Fruit fly (Drosophila melanogaster) whole organism, embryonic: ENCODE data around the gene CG1774.

Source experiments
- Asciz ChIP-seq: fragments of 200-800 bp; sonication (Bioruptor generic); optimal IDR thresholded peaks from 2 replicates; lab custom pipeline; 2017; ENCODE audit warnings: missing biosample characterization, mild to moderate bottlenecking, missing genetic modification characterization, missing genetic modification reagents
- CG10366 ChIP-seq: fragments of 200-800 bp; sonication (Bioruptor generic); IDR thresholded peaks from 2 replicates; pipeline ENCODE4 v1.3.6; 2022; ENCODE audit warnings: missing biosample characterization, missing genetic modification characterization
- CG11085 ChIP-seq: fragments of 200-800 bp; sonication (Bioruptor generic); IDR thresholded peaks from 2 replicates; pipeline ENCODE4 v1.3.6; 2022; ENCODE audit warnings: missing biosample characterization, missing genetic modification characterization
- CG12155 ChIP-seq: fragments of 200-800 bp; sonication (Bioruptor generic); optimal IDR thresholded peaks from 3 replicates; lab custom pipeline; 2016; ENCODE audit warnings: missing biosample characterization, missing genetic modification characterization
- CG12219 ChIP-seq: fragments of 200-800 bp; sonication (Bioruptor generic); optimal IDR thresholded peaks from 3 replicates; lab custom pipeline; 2018; ENCODE audit warnings: missing biosample characterization, mild to moderate bottlenecking, missing genetic modification characterization
- CG12769 ChIP-seq: fragments of 200-800 bp; sonication (Bioruptor generic); optimal IDR thresholded peaks from 2 replicates; lab custom pipeline; 2019; ENCODE audit warnings: missing biosample characterization, mild to moderate bottlenecking, missing genetic modification characterization, moderate library complexity
- CG15269 ChIP-seq: fragments of 200-800 bp; sonication (Bioruptor generic); optimal IDR thresholded peaks from 2 replicates; lab custom pipeline; 2018; ENCODE audit warnings: missing biosample characterization, mild to moderate bottlenecking, missing genetic modification characterization, moderate library complexity
- CG15696 ChIP-seq: fragments of 200-800 bp; sonication (Bioruptor generic); optimal IDR thresholded peaks from 2 replicates; lab custom pipeline; 2019; ENCODE audit warnings: missing biosample characterization, mild to moderate bottlenecking, missing genetic modification characterization, moderate library complexity
- CG1603 ChIP-seq: fragments of 200-800 bp; sonication (Bioruptor generic); optimal IDR thresholded peaks from 2 replicates; lab custom pipeline; 2019; ENCODE audit warnings: missing biosample characterization, mild to moderate bottlenecking, missing genetic modification characterization, moderate library complexity
- CG17328 ChIP-seq: fragments of 200-800 bp; sonication (Bioruptor generic); IDR thresholded peaks from 2 replicates; pipeline ENCODE4 v1.3.6; 2022; ENCODE audit warnings: missing biosample characterization, missing genetic modification characterization
- CG31388 ChIP-seq: fragments of 200-800 bp; sonication (Bioruptor generic); optimal IDR thresholded peaks from 2 replicates; lab custom pipeline; 2016; ENCODE audit warnings: missing biosample characterization, missing genetic modification characterization
- CG32772 ChIP-seq: fragments of 200-800 bp; sonication (Bioruptor generic); IDR thresholded peaks from 2 replicates; pipeline ENCODE4 v1.3.6; 2022; ENCODE audit warnings: missing biosample characterization, missing genetic modification characterization
- CG4404 ChIP-seq: fragments of 200-800 bp; sonication (Bioruptor generic); IDR thresholded peaks from 2 replicates; pipeline ENCODE4 v1.3.6; 2022; ENCODE audit warnings: missing biosample characterization, missing genetic modification characterization
- CG4820 ChIP-seq: fragments of 200-800 bp; sonication (Bioruptor generic); optimal IDR thresholded peaks from 3 replicates; lab custom pipeline; 2016; ENCODE audit warnings: missing biosample characterization, missing genetic modification characterization
- CG7556 ChIP-seq: fragments of 200-800 bp; sonication (Bioruptor generic); optimal IDR thresholded peaks from 2 replicates; lab custom pipeline; 2017; ENCODE audit warnings: missing biosample characterization, mild to moderate bottlenecking, missing genetic modification characterization
- CG7963 ChIP-seq: fragments of 200-800 bp; sonication (Bioruptor generic); IDR thresholded peaks from 3 replicates; pipeline ENCODE4 v1.3.6; 2022; ENCODE audit warnings: missing biosample characterization, missing genetic modification characterization; ENCODE audit not compliant: partially characterized antibody
- CG8944 ChIP-seq: fragments of 200-800 bp; sonication (Bioruptor generic); optimal IDR thresholded peaks from 3 replicates; lab custom pipeline; 2016; ENCODE audit warnings: missing biosample characterization, missing genetic modification characterization
- CG9215 ChIP-seq: fragments of 200-800 bp; sonication (Bioruptor generic); IDR thresholded peaks from 2 replicates; pipeline ENCODE4 v1.3.6; 2022; ENCODE audit warnings: missing biosample characterization, missing genetic modification characterization
- CG9609 ChIP-seq: fragments of 200-800 bp; sonication (Bioruptor generic); optimal IDR thresholded peaks from 3 replicates; lab custom pipeline; 2016; ENCODE audit warnings: missing biosample characterization, missing genetic modification characterization
- Dref ChIP-seq: fragments of 200-800 bp; sonication (Bioruptor generic); IDR thresholded peaks from 2 replicates; pipeline ENCODE4 v1.3.6; 2022; ENCODE audit warnings: missing biosample characterization, missing genetic modification characterization
- Drgx ChIP-seq: fragments of 200-800 bp; sonication (Bioruptor generic); IDR thresholded peaks from 2 replicates; pipeline ENCODE4 v1.3.6; 2022; ENCODE audit warnings: missing biosample characterization, missing genetic modification characterization
- E2f2 ChIP-seq: fragments of 200-800 bp; sonication (Bioruptor generic); IDR thresholded peaks from 2 replicates; pipeline ENCODE4 v1.3.6; 2022; ENCODE audit warnings: missing biosample characterization, missing genetic modification characterization
- Elba2 ChIP-seq: fragments of 200-800 bp; sonication (Bioruptor generic); optimal IDR thresholded peaks from 3 replicates; lab custom pipeline; 2016; ENCODE audit warnings: missing biosample characterization, missing genetic modification characterization
- Fer1 ChIP-seq: fragments of 200-800 bp; sonication (Bioruptor generic); optimal IDR thresholded peaks from 2 replicates; lab custom pipeline; 2017; ENCODE audit warnings: missing biosample characterization, mild to moderate bottlenecking, missing genetic modification characterization
- Fer3 ChIP-seq: fragments of 200-800 bp; sonication (Bioruptor generic); optimal IDR thresholded peaks from 2 replicates; lab custom pipeline; 2018; ENCODE audit warnings: missing biosample characterization, mild to moderate bottlenecking, missing genetic modification characterization, moderate library complexity
- Gsc ChIP-seq: fragments of 200-800 bp; sonication (Bioruptor generic); IDR thresholded peaks from 2 replicates; pipeline ENCODE4 v1.3.6; 2022; ENCODE audit warnings: missing biosample characterization, missing genetic modification characterization
- HHEX ChIP-seq: fragments of 200-800 bp; sonication (Bioruptor generic); optimal IDR thresholded peaks from 3 replicates; lab custom pipeline; 2017; ENCODE audit warnings: missing biosample characterization, mild to moderate bottlenecking, missing genetic modification characterization, missing genetic modification reagents
- HLH3B ChIP-seq: fragments of 200-800 bp; sonication (Bioruptor generic); IDR thresholded peaks from 2 replicates; pipeline ENCODE4 v1.3.6; 2022; ENCODE audit warnings: missing biosample characterization, missing genetic modification characterization
- Hmr ChIP-seq: fragments of 200-800 bp; sonication (Bioruptor generic); optimal IDR thresholded peaks from 3 replicates; lab custom pipeline; 2017; ENCODE audit warnings: mild to moderate bottlenecking, missing biosample characterization, missing genetic modification reagents, missing genetic modification characterization
- Hr51 ChIP-seq, 2 experiments: fragments of 200-800 bp; sonication (Bioruptor generic); optimal IDR thresholded peaks; 2 replicates in 1 of 2; 3 replicates in 1 of 2; lab custom pipeline; 2016 to 2018; ENCODE audit warnings: missing biosample characterization in 2 of 2, missing genetic modification characterization in 2 of 2, mild to moderate bottlenecking in 1 of 2, moderate library complexity in 1 of 2
- Mes4 ChIP-seq: fragments of 200-800 bp; sonication (Bioruptor generic); optimal IDR thresholded peaks from 2 replicates; lab custom pipeline; 2016; ENCODE audit warnings: missing biosample characterization, missing genetic modification characterization
- Rfx ChIP-seq: fragments of 200-800 bp; sonication (Bioruptor generic); IDR thresholded peaks from 2 replicates; pipeline ENCODE4 v1.3.6; 2022; ENCODE audit warnings: missing biosample characterization, missing genetic modification characterization
- Side ChIP-seq: fragments of 200-800 bp; sonication (Bioruptor generic); optimal IDR thresholded peaks from 2 replicates; lab custom pipeline; 2016; ENCODE audit warnings: missing biosample characterization, missing genetic modification characterization
- Six4 ChIP-seq: fragments of 200-800 bp; sonication (Bioruptor generic); optimal IDR thresholded peaks from 2 replicates; lab custom pipeline; 2016; ENCODE audit warnings: missing biosample characterization, missing genetic modification characterization
- Xrp1 ChIP-seq: fragments of 200-800 bp; sonication (Bioruptor generic); IDR thresholded peaks from 2 replicates; pipeline ENCODE4 v1.3.6; 2022; ENCODE audit warnings: missing biosample characterization, missing genetic modification characterization
- ap ChIP-seq: fragments of 200-800 bp; sonication (Bioruptor generic); IDR thresholded peaks from 2 replicates; pipeline ENCODE4 v1.3.6; 2022; ENCODE audit warnings: missing biosample characterization, missing genetic modification characterization
- ara ChIP-seq: fragments of 200-800 bp; sonication (Bioruptor generic); IDR thresholded peaks from 2 replicates; pipeline ENCODE4 v1.3.6; 2022; ENCODE audit warnings: missing biosample characterization, missing genetic modification characterization
- ewg ChIP-seq: fragments of 200-800 bp; sonication (Bioruptor generic); optimal IDR thresholded peaks from 3 replicates; lab custom pipeline; 2017; ENCODE audit warnings: mild to moderate bottlenecking, missing biosample characterization, missing genetic modification reagents, missing genetic modification characterization
- gce ChIP-seq: fragments of 200-800 bp; sonication (Bioruptor generic); IDR thresholded peaks from 3 replicates; pipeline ENCODE4 v1.3.6; 2022; ENCODE audit warnings: missing biosample characterization, missing genetic modification characterization
- grn ChIP-seq: fragments of 200-800 bp; sonication (Bioruptor generic); optimal IDR thresholded peaks from 3 replicates; lab custom pipeline; 2017; ENCODE audit warnings: missing biosample characterization, missing genetic modification characterization
- gsb ChIP-seq: fragments of 200-800 bp; sonication (Bioruptor generic); IDR thresholded peaks from 2 replicates; pipeline ENCODE4 v1.3.6; 2022; ENCODE audit warnings: missing biosample characterization, missing genetic modification characterization
- h ChIP-seq: fragments of >200 bp; optimal IDR thresholded peaks from 2 replicates; lab custom pipeline; 2017
- hkb ChIP-seq, 2 experiments: fragments of 200-800 bp in 1 of 2; fragments of >200 bp in 1 of 2; sonication (Bioruptor generic) in 1 of 2; IDR thresholded peaks in 1 of 2; optimal IDR thresholded peaks in 1 of 2; 2 replicates each; pipeline versions ENCODE4 v1.3.6 to Lab custom; 2017 to 2022; ENCODE audit warnings: missing biosample characterization in 1 of 2, missing genetic modification characterization in 1 of 2
- klu ChIP-seq: fragments of 200-800 bp; sonication (Bioruptor generic); IDR thresholded peaks from 2 replicates; pipeline ENCODE4 v1.3.6; 2022; ENCODE audit warnings: missing biosample characterization, missing genetic modification characterization
- lov ChIP-seq, 2 experiments: fragments of 200-800 bp in 1 of 2; fragments of >200 bp in 1 of 2; sonication (Bioruptor generic) in 1 of 2; IDR thresholded peaks in 1 of 2; optimal IDR thresholded peaks in 1 of 2; 2 replicates in 1 of 2; 3 replicates in 1 of 2; pipeline versions ENCODE4 v1.3.6 to Lab custom; 2017 to 2022; ENCODE audit warnings: missing biosample characterization in 1 of 2, missing genetic modification characterization in 1 of 2
- nerfin-2 ChIP-seq: fragments of 200-800 bp; sonication (Bioruptor generic); IDR thresholded peaks from 2 replicates; pipeline ENCODE4 v1.3.6; 2022; ENCODE audit warnings: missing biosample characterization, missing genetic modification characterization; ENCODE audit not compliant: partially characterized antibody
- sens ChIP-seq: fragments of 200-800 bp; sonication (Bioruptor generic); peaks from one replicate; lab custom pipeline; 2016; ENCODE audit warnings: missing biosample characterization, missing genetic modification characterization
- sqz ChIP-seq: fragments of 200-800 bp; sonication (Bioruptor generic); optimal IDR thresholded peaks from 3 replicates; lab custom pipeline; 2018; ENCODE audit warnings: missing biosample characterization, mild to moderate bottlenecking, missing genetic modification characterization
- sug ChIP-seq: fragments of 200-800 bp; optimal IDR thresholded peaks from 2 replicates; lab custom pipeline; 2019; ENCODE audit warnings: missing biosample characterization, mild to moderate bottlenecking, missing genetic modification characterization, moderate library complexity
- vfl ChIP-seq: fragments of 200-800 bp; sonication (Bioruptor generic); optimal IDR thresholded peaks from 2 replicates; lab custom pipeline; 2016; ENCODE audit warnings: missing biosample characterization, missing genetic modification characterization
- zen ChIP-seq: fragments of 200-800 bp; sonication (Bioruptor generic); optimal IDR thresholded peaks from 3 replicates; lab custom pipeline; 2018; ENCODE audit warnings: missing biosample characterization, mild to moderate bottlenecking, missing genetic modification characterization, moderate library complexity

The CG1774 gene

DNA sequence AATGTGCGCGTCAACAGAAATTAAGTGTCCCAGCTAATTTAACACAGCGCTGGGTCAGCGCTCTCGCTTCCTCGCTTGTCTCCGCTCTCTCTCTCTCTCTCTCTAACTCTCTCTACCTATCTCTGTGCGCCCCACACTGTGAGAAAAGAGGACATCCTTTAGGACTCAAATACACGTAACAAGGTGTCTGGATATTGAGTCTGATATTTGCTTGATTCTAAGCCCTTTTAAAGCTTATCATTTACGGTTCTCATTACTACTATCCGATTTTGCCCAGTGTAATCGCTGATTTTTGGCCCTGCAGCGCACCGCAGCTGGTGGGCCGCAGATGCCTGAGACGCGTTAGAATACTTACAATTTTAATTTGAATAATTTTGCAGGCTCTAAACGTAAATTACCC is 43.9 kb downstream of the CG1774 start (continued):
- peak; percentile 3 for TF ChIP-seq sug (tag; lab: Kevin White, UChicago)
- no peak for TF ChIP-seq Dref
- no peak for TF ChIP-seq klu (GFP tag; lab: Robert Waterston, UW)
- TF ChIP-seq Drgx (GFP tag; lab: Robert Waterston, UW) = no peak
- TF ChIP-seq hkb (optimal IDR thresholded peaks at IDR 0.05; lab: Kevin White, UChicago) = no peak
- peak; percentile 45 for TF ChIP-seq hkb (GFP tag; IDR thresholded peaks at IDR 0.05; lab: Robert Waterston, UW)
- TF ChIP-seq Rfx (GFP tag; lab: Robert Waterston, UW) = peak; percentile 42
- peak; percentile 6 for TF ChIP-seq vfl (GFP tag; lab: Kevin White, UChicago)
- no peak for TF ChIP-seq Asciz (GFP tag; lab: Kevin White, UChicago)
- no peak for TF ChIP-seq lov (optimal IDR thresholded peaks at IDR 0.05; lab: Kevin White, UChicago)
- no peak for TF ChIP-seq lov (GFP tag; IDR thresholded peaks at IDR 0.05; lab: Robert Waterston, UW)
- TF ChIP-seq CG4820 (GFP tag; lab: Kevin White, UChicago) = peak; percentile 6
- TF ChIP-seq E2f2 (GFP tag; lab: Robert Waterston, UW) = no peak
- peak; percentile 3 for TF ChIP-seq CG8944 (GFP tag; lab: Kevin White, UChicago)
- no peak for TF ChIP-seq CG9215 (GFP tag; lab: Robert Waterston, UW)
- TF ChIP-seq sqz (GFP tag; lab: Kevin White, UChicago) = no peak
- TF ChIP-seq CG32772 (GFP tag; lab: Robert Waterston, UW) = no peak
- TF ChIP-seq Mes4 (GFP tag; lab: Kevin White, UChicago) = no peak
- peak; percentile 67 for TF ChIP-seq Hmr
- no peak for TF ChIP-seq gsb
- TF ChIP-seq ewg (GFP tag; lab: Kevin White, UChicago) = peak; percentile 3
- TF ChIP-seq CG15269 (tag; lab: Kevin White, UChicago) = peak; percentile 50
- peak; percentile 7 for TF ChIP-seq zen (tag; lab: Kevin White, UChicago)
- TF ChIP-seq CG7556 (GFP tag; lab: Kevin White, UChicago) = peak; percentile 39
- 0 out of 3 replicates have a peak, but pooled peaks have one; percentile 8 for TF ChIP-seq gce (GFP tag; lab: Robert Waterston, UW)
- TF ChIP-seq nerfin-2 (GFP tag; lab: Robert Waterston, UW) = no peak
- TF ChIP-seq ap (GFP tag; lab: Robert Waterston, UW) = 0 out of 2 replicates have a peak, but pooled peaks have one; percentile 36
- TF ChIP-seq CG9609 = peak; percentile 34
- TF ChIP-seq Side (GFP tag; lab: Kevin White, UChicago) = peak; percentile 6
- TF ChIP-seq CG11085 (GFP tag; lab: Robert Waterston, UW) = no peak
- no peak for TF ChIP-seq Gsc (GFP tag; lab: Robert Waterston, UW)
- TF ChIP-seq Elba2 = no peak
- no peak for TF ChIP-seq h (lab: Kevin White, UChicago)
- no peak for TF ChIP-seq grn (GFP tag; lab: Kevin White, UChicago)
- TF ChIP-seq Fer3 = peak; percentile 37
- TF ChIP-seq Fer1 (GFP tag; lab: Kevin White, UChicago) = peak; percentile 67
- peak; percentile 9 for TF ChIP-seq CG12155 (GFP tag; lab: Kevin White, UChicago)
- TF ChIP-seq CG12219 (GFP tag; lab: Kevin White, UChicago) = peak; percentile 17
- peak; percentile 68 for TF ChIP-seq CG12769 (tag; lab: Kevin White, UChicago)
- TF ChIP-seq sens = peak; percentile 70
- peak; percentile 45 for TF ChIP-seq HHEX (GFP tag; lab: Kevin White, UChicago)
- TF ChIP-seq CG10366 = peak; percentile 23; the same call in 1 of the 2 replicates
- no peak for TF ChIP-seq CG7963 (GFP tag; lab: Robert Waterston, UW)
- TF ChIP-seq CG17328 (GFP tag; lab: Robert Waterston, UW) = peak; percentile 37; the same call in 1 of the 2 replicates
- TF ChIP-seq CG31388 (GFP tag; lab: Kevin White, UChicago) = no peak
- TF ChIP-seq CG4404 = no peak
- peak; percentile 9 for TF ChIP-seq CG15696 (tag; lab: Kevin White, UChicago)
- no peak for TF ChIP-seq ara (GFP tag; lab: Robert Waterston, UW)
- peak in 1 of 2 experiments; percentile 63 for TF ChIP-seq Hr51 (GFP tag; optimal IDR thresholded peaks at IDR 0.05; lab: Kevin White, UChicago)
- peak; percentile 36 for TF ChIP-seq CG1603 (tag; lab: Kevin White, UChicago)
- TF ChIP-seq Xrp1 (GFP tag; lab: Robert Waterston, UW) = no peak
- TF ChIP-seq HLH3B (GFP tag; lab: Robert Waterston, UW) = peak; percentile 35; the same call in 1 of the 2 replicates
- no peak for TF ChIP-seq Six4 (GFP tag; lab: Kevin White, UChicago)
